Worm (Caenorhabditis elegans) whole organism, L2 larva: ENCODE data around the gene mrps-35.

Experiments used
- alr-1 ChIP-seq: fragments of 150-350 bp; optimal IDR thresholded peaks from 2 replicates; lab custom pipeline; 2014; ENCODE audit warnings: missing biosample characterization, missing genetic modification characterization
- ceh-82 ChIP-seq: fragments of 150-350 bp; optimal IDR thresholded peaks from 2 replicates; lab custom pipeline; 2014; ENCODE audit warnings: missing biosample characterization, missing genetic modification characterization
- egl-27 ChIP-seq: sonication (generic microtip); optimal IDR thresholded peaks from 3 replicates; lab custom pipeline; 2017; ENCODE audit warnings: missing biosample characterization, missing genetic modification reagents, missing genetic modification characterization
- fos-1 ChIP-seq: fragments of 150-350 bp; optimal IDR thresholded peaks from 2 replicates; lab custom pipeline; 2014; ENCODE audit warnings: missing biosample characterization, missing genetic modification characterization
- nhr-77 ChIP-seq: fragments of 150-350 bp; optimal IDR thresholded peaks from 2 replicates; lab custom pipeline; 2014; ENCODE audit warnings: missing biosample characterization, missing genetic modification characterization
- skn-1 ChIP-seq: sonication (generic microtip); optimal IDR thresholded peaks from 2 replicates; lab custom pipeline; 2017; ENCODE audit warnings: missing biosample characterization, missing genetic modification characterization
- snpc-4 ChIP-seq: fragments of 150-350 bp; optimal IDR thresholded peaks from 2 replicates; lab custom pipeline; 2014; ENCODE audit warnings: missing biosample characterization, missing genetic modification characterization
- unc-39 ChIP-seq: fragments of 150-350 bp; optimal IDR thresholded peaks from 2 replicates; lab custom pipeline; 2014; ENCODE audit warnings: missing biosample characterization, missing genetic modification characterization
- ztf-11 ChIP-seq: sonication (generic microtip); optimal IDR thresholded peaks from 2 replicates; lab custom pipeline; 2017; ENCODE audit warnings: missing biosample characterization, missing genetic modification characterization

- TF ChIP-seq egl-27 (tag; lab: Kevin White, UChicago) (no peak), fos-1 (no peak), skn-1 (tag; lab: Kevin White, UChicago) (no peak), snpc-4 (tag; lab: Kevin White, UChicago) (no peak), ztf-11 (tag; lab: Kevin White, UChicago) (no peak), ceh-82 (tag; lab: Kevin White, UChicago) (no peak), alr-1 (tag; lab: Kevin White, UChicago) (no peak), unc-39 (no peak), nhr-77 (tag; lab: Kevin White, UChicago) (no peak)
Observed at ce11 chrV:19010405-19010804, 29.3 kb downstream of the mrps-35 start.
